Worm (Caenorhabditis elegans) whole organism, early embryonic: ENCODE results near the gene C17C3.5.

Experiments
- aly-1 ChIP-seq: sonication (generic microtip); optimal IDR thresholded peaks from 2 replicates; lab custom pipeline; 2016; ENCODE audit warnings: missing genetic modification characterization, missing compliant biosample characterization
- ama-1 ChIP-seq: fragments of 150-350 bp; optimal IDR thresholded peaks from 2 replicates; lab custom pipeline; 2014
- scrt-1 ChIP-seq: fragments of 200-800 bp; sonication (Bioruptor generic); IDR thresholded peaks from 2 replicates; pipeline ENCODE4 v1.3.6; 2022; ENCODE audit warnings: missing genetic modification characterization, missing compliant biosample characterization
- sea-1 ChIP-seq: fragments of 200-800 bp; sonication (Bioruptor generic); conservative IDR thresholded peaks from 2 replicates; pipeline ENCODE4 v1.3.6; 2022; ENCODE audit warnings: missing genetic modification characterization, missing compliant biosample characterization
- tra-4 ChIP-seq: sonication (generic microtip); optimal IDR thresholded peaks from 2 replicates; lab custom pipeline; 2017; ENCODE audit warnings: missing genetic modification characterization, missing compliant biosample characterization

DNA sequence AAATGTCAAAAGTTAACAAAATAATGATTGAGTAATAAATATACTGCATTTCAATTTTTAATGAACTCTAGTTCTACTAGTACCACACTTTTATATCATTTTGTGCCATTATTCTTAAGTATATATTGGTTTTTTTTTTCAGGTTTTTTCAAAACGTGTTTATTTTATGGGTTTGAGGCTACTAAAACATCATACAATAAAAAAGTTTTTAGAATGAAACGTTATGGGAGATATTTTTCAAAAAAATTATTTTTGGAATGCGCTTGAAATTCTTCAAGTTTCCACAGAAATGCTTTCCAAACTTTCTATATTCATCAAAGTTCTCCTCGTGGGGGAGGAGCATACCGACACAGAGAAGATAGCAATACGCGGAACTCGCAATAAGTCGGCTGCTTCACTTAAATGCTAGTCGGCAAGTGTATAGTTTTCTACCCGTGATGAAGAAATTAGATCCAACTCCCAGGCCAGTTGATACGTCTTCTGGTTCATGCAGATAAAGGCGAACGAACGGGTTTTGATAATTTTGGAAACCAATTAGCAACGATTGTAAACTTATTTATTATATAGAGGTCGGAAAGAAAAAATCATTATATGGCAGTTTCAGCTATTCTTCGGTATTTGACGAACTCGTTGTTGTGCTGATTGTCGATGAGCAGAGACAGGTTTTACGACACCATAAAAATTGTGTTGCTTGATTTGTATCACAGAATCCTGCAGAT, 47.9 kb downstream of the C17C3.5 start, which contains the start of gene C17G10.10:
- TF ChIP-seq sea-1 (GFP tag; lab: Robert Waterston, UW) (0 out of 2 replicates have a peak, but pooled peaks have one; percentile 38), ama-1 (lab: Kevin White, UChicago) (no peak), scrt-1 (GFP tag; lab: Robert Waterston, UW) (no peak), aly-1 (tag; lab: Kevin White, UChicago) (no peak), tra-4 (tag; lab: Kevin White, UChicago) (no peak)
